Fruit fly (Drosophila melanogaster) whole organism, prepupa: ENCODE data around the gene hth.

Experiments
- CG6808 ChIP-seq: fragments of 200-800 bp; sonication (Bioruptor generic); optimal IDR thresholded peaks from 3 replicates; lab custom pipeline; 2017; ENCODE audit warnings: missing biosample characterization, missing genetic modification characterization, mild to moderate bottlenecking, moderate library complexity, missing genetic modification reagents
- Ets96B ChIP-seq: fragments of 200-800 bp; optimal IDR thresholded peaks from 2 replicates; lab custom pipeline; 2019; ENCODE audit warnings: missing biosample characterization, mild to moderate bottlenecking, missing genetic modification characterization, moderate library complexity
- spab ChIP-seq: fragments of 200-800 bp; sonication (Bioruptor generic); optimal IDR thresholded peaks from 2 replicates; lab custom pipeline; 2017; ENCODE audit warnings: missing biosample characterization, mild to moderate bottlenecking, missing genetic modification characterization, missing genetic modification reagents

DNA sequence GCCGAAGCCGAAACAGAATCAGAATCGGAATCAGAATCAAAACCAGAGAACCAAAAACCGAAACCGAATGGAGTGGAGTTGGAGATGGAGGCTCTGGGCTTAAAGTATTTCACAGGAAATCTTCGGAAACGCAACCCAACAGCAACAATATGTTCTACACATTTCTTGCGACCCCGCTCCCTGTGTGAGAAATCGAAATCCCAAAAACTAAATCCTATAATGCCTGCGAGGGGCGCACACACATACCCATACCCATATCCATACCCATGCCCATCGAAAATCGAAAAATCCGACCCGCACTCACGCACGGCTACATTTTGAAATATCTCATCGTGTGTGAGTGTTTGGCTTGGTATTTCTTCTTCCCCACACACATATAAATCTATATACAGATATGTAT lies 110.9 kb downstream of the hth start:
- TF ChIP-seq Ets96B (tag; lab: Kevin White, UChicago) (no peak), spab (GFP tag; lab: Kevin White, UChicago) (no peak), CG6808 (GFP tag; lab: Kevin White, UChicago) (no peak)
